Fruit fly (Drosophila melanogaster) whole organism, pupa: ENCODE results near the gene CG42638.

Source experiments
- CG10348 ChIP-seq: fragments of 200-800 bp; sonication (Bioruptor generic); IDR thresholded peaks from 2 replicates; pipeline ENCODE4 v1.3.6; 2022; ENCODE audit warnings: missing biosample characterization, missing genetic modification characterization
- CG12605 ChIP-seq: fragments of 200-800 bp; sonication (Bioruptor generic); IDR thresholded peaks from 2 replicates; pipeline ENCODE4 v1.3.6; 2022; ENCODE audit warnings: missing biosample characterization, missing genetic modification characterization
- CG13204 ChIP-seq: fragments of 200-800 bp; sonication (Bioruptor generic); optimal IDR thresholded peaks from 2 replicates; lab custom pipeline; 2018; ENCODE audit warnings: missing biosample characterization, mild to moderate bottlenecking, missing genetic modification characterization, moderate library complexity
- CG14655 ChIP-seq: fragments of 200-800 bp; sonication (Bioruptor generic); optimal IDR thresholded peaks from 3 replicates; lab custom pipeline; 2017; ENCODE audit warnings: mild to moderate bottlenecking, missing biosample characterization, missing genetic modification reagents, missing genetic modification characterization
- CG15710 ChIP-seq: fragments of 200-800 bp; sonication (Bioruptor generic); optimal IDR thresholded peaks from 2 replicates; lab custom pipeline; 2018; ENCODE audit warnings: missing biosample characterization, mild to moderate bottlenecking, missing genetic modification characterization, moderate library complexity
- CG17806 ChIP-seq: fragments of 200-800 bp; sonication (Bioruptor generic); optimal IDR thresholded peaks from 2 replicates; lab custom pipeline; 2018; ENCODE audit warnings: missing biosample characterization, mild to moderate bottlenecking, missing genetic modification characterization, moderate library complexity
- CG32121 ChIP-seq: fragments of 200-800 bp; sonication (Bioruptor generic); IDR thresholded peaks from 2 replicates; pipeline ENCODE4 v1.3.6; 2022; ENCODE audit warnings: missing biosample characterization, missing genetic modification characterization
- CG34367 ChIP-seq: fragments of 200-800 bp; sonication (Bioruptor generic); optimal IDR thresholded peaks from 2 replicates; lab custom pipeline; 2018; ENCODE audit warnings: missing biosample characterization, mild to moderate bottlenecking, missing genetic modification characterization
- CG4496 ChIP-seq: fragments of 200-800 bp; sonication (Bioruptor generic); IDR thresholded peaks from 3 replicates; pipeline ENCODE4 v1.3.6; 2022; ENCODE audit warnings: missing biosample characterization, missing genetic modification characterization
- CG8159 ChIP-seq: fragments of 200-800 bp; sonication (Bioruptor generic); optimal IDR thresholded peaks from 3 replicates; lab custom pipeline; 2018; ENCODE audit warnings: missing biosample characterization, mild to moderate bottlenecking, missing genetic modification characterization, moderate library complexity
- CG8301 ChIP-seq: fragments of 200-800 bp; sonication (Bioruptor generic); optimal IDR thresholded peaks from 2 replicates; lab custom pipeline; 2018; ENCODE audit warnings: missing biosample characterization, mild to moderate bottlenecking, missing genetic modification characterization
- CG9948 ChIP-seq: fragments of 200-800 bp; sonication (Bioruptor generic); optimal IDR thresholded peaks from 2 replicates; lab custom pipeline; 2018; ENCODE audit warnings: missing biosample characterization, mild to moderate bottlenecking, missing genetic modification characterization, moderate library complexity
- D1 ChIP-seq: fragments of 200-800 bp; sonication (Bioruptor generic); optimal IDR thresholded peaks from 2 replicates; lab custom pipeline; 2018; ENCODE audit warnings: missing biosample characterization, mild to moderate bottlenecking, missing genetic modification characterization, moderate library complexity
- EcR ChIP-seq: fragments of 200-800 bp; sonication (Bioruptor generic); optimal IDR thresholded peaks from 3 replicates; lab custom pipeline; 2019; ENCODE audit warnings: missing biosample characterization, missing genetic modification characterization, mild to moderate bottlenecking, moderate library complexity, missing genetic modification reagents
- Ets98B ChIP-seq: fragments of 200-800 bp; sonication (Bioruptor generic); IDR thresholded peaks from 2 replicates; pipeline ENCODE4 v1.3.6; 2022; ENCODE audit warnings: missing biosample characterization, missing genetic modification characterization
- Pif1A ChIP-seq: fragments of 200-800 bp; sonication (Bioruptor generic); optimal IDR thresholded peaks from 3 replicates; lab custom pipeline; 2016; ENCODE audit warnings: missing biosample characterization, missing genetic modification characterization
- Pif1B ChIP-seq: fragments of 200-800 bp; sonication (Bioruptor generic); optimal IDR thresholded peaks from 3 replicates; lab custom pipeline; 2016; ENCODE audit warnings: missing biosample characterization, missing genetic modification characterization
- Snoo ChIP-seq: fragments of 200-800 bp; sonication (Bioruptor generic); optimal IDR thresholded peaks from 3 replicates; lab custom pipeline; 2017; ENCODE audit warnings: missing biosample characterization, mild to moderate bottlenecking, missing genetic modification characterization, inconsistent platforms
- fd96Ca ChIP-seq: fragments of 200-800 bp; sonication (Bioruptor generic); IDR thresholded peaks from 3 replicates; pipeline ENCODE4 v1.3.6; 2022; ENCODE audit warnings: missing biosample characterization, missing genetic modification characterization
- gl ChIP-seq: fragments of 200-800 bp; sonication (Bioruptor generic); optimal IDR thresholded peaks from 2 replicates; lab custom pipeline; 2018; ENCODE audit warnings: missing biosample characterization, mild to moderate bottlenecking, missing genetic modification characterization
- rn ChIP-seq: fragments of 200-800 bp; sonication (Bioruptor generic); IDR thresholded peaks from 2 replicates; pipeline ENCODE4 v1.3.6; 2022; ENCODE audit warnings: missing biosample characterization, missing genetic modification characterization

CG42638 gene

dm6 chr3L:19791688-19792073 lies 42.1 kb upstream of the CG42638 start:
- no peak for TF ChIP-seq rn (GFP tag; lab: Robert Waterston, UW)
- TF ChIP-seq CG8301 (tag; lab: Kevin White, UChicago) = no peak
- TF ChIP-seq gl (tag; lab: Kevin White, UChicago) = no peak
- TF ChIP-seq fd96Ca (GFP tag; lab: Robert Waterston, UW) = 0 out of 3 replicates have a peak, but pooled peaks have one; percentile 5
- TF ChIP-seq CG4496 = peak; percentile 52; the same call in 1 of the 3 replicates
- TF ChIP-seq CG15710 = no peak
- TF ChIP-seq CG14655 (GFP tag; lab: Kevin White, UChicago) = no peak
- no peak for TF ChIP-seq CG32121 (GFP tag; lab: Robert Waterston, UW)
- TF ChIP-seq CG17806 (tag; lab: Kevin White, UChicago) = no peak
- TF ChIP-seq Pif1B = no peak
- TF ChIP-seq CG8159 (tag; lab: Kevin White, UChicago) = no peak
- TF ChIP-seq D1 (tag; lab: Kevin White, UChicago) = no peak
- peak; percentile 94 for TF ChIP-seq CG13204 (GFP tag; lab: Kevin White, UChicago)
- no peak for TF ChIP-seq CG34367 (tag; lab: Kevin White, UChicago)
- no peak; the same call in 1 of the 2 replicates for TF ChIP-seq CG12605
- no peak for TF ChIP-seq CG10348 (GFP tag; lab: Robert Waterston, UW)
- TF ChIP-seq Snoo (tag; lab: Kevin White, UChicago) = no peak
- no peak for TF ChIP-seq CG9948 (tag; lab: Kevin White, UChicago)
- TF ChIP-seq Pif1A (GFP tag; lab: Kevin White, UChicago) = no peak
- peak; percentile 20 for TF ChIP-seq EcR (GFP tag; lab: Kevin White, UChicago)
- no peak for TF ChIP-seq Ets98B (GFP tag; lab: Robert Waterston, UW)

- no peak for TF ChIP-seq CG13204 (GFP tag; lab: Kevin White, UChicago)
- TF ChIP-seq CG8301 (tag; lab: Kevin White, UChicago) = peak; percentile 63
- peak; percentile 14; the same call in 1 of the 2 replicates for TF ChIP-seq CG32121 (GFP tag; lab: Robert Waterston, UW)
- no peak; the same call in 1 of the 2 replicates for TF ChIP-seq Ets98B (GFP tag; lab: Robert Waterston, UW)
- TF ChIP-seq gl (tag; lab: Kevin White, UChicago) = no peak
- TF ChIP-seq D1 (tag; lab: Kevin White, UChicago) = no peak
- peak; percentile 48 for TF ChIP-seq CG17806 (tag; lab: Kevin White, UChicago)
- peak; percentile 27 for TF ChIP-seq Pif1A (GFP tag; lab: Kevin White, UChicago)
- TF ChIP-seq CG8159 (tag; lab: Kevin White, UChicago) = peak; percentile 74
- peak; percentile 58 for TF ChIP-seq Snoo (tag; lab: Kevin White, UChicago)
- peak; percentile 37; the same call in 1 of the 2 replicates for TF ChIP-seq CG12605
- no peak for TF ChIP-seq rn (GFP tag; lab: Robert Waterston, UW)
- peak; percentile 61 for TF ChIP-seq CG15710
- TF ChIP-seq CG14655 (GFP tag; lab: Kevin White, UChicago) = peak; percentile 74
- TF ChIP-seq fd96Ca (GFP tag; lab: Robert Waterston, UW) = peak; percentile 47; the same call in 2 of the 3 replicates
- TF ChIP-seq Pif1B = peak; percentile 13
- peak; percentile 38; the same call in 1 of the 3 replicates for TF ChIP-seq CG4496
- TF ChIP-seq EcR (GFP tag; lab: Kevin White, UChicago) = no peak
- TF ChIP-seq CG34367 (tag; lab: Kevin White, UChicago) = peak; percentile 55
- no peak for TF ChIP-seq CG10348 (GFP tag; lab: Robert Waterston, UW)
- TF ChIP-seq CG9948 (tag; lab: Kevin White, UChicago) = peak; percentile 54
Observed at dm6 chr3L:19790929-19791687, 41.6 kb upstream of the CG42638 start.

dm6 chr3L:19790564-19790928 lies 41.0 kb upstream of the CG42638 start:
- no peak for TF ChIP-seq CG8159 (tag; lab: Kevin White, UChicago)
- no peak for TF ChIP-seq EcR (GFP tag; lab: Kevin White, UChicago)
- TF ChIP-seq gl (tag; lab: Kevin White, UChicago) = no peak
- no peak for TF ChIP-seq CG34367 (tag; lab: Kevin White, UChicago)
- TF ChIP-seq Snoo (tag; lab: Kevin White, UChicago) = no peak
- TF ChIP-seq CG9948 (tag; lab: Kevin White, UChicago) = no peak
- no peak for TF ChIP-seq Pif1A (GFP tag; lab: Kevin White, UChicago)
- TF ChIP-seq CG12605 = no peak
- TF ChIP-seq CG17806 (tag; lab: Kevin White, UChicago) = no peak
- TF ChIP-seq CG14655 (GFP tag; lab: Kevin White, UChicago) = no peak
- no peak for TF ChIP-seq Ets98B (GFP tag; lab: Robert Waterston, UW)
- no peak for TF ChIP-seq CG15710
- TF ChIP-seq CG32121 (GFP tag; lab: Robert Waterston, UW) = no peak
- TF ChIP-seq CG13204 (GFP tag; lab: Kevin White, UChicago) = no peak
- no peak for TF ChIP-seq fd96Ca (GFP tag; lab: Robert Waterston, UW)
- no peak for TF ChIP-seq D1 (tag; lab: Kevin White, UChicago)
- no peak for TF ChIP-seq CG4496

- TF ChIP-seq CG17806 (tag; lab: Kevin White, UChicago) (no peak), CG32121 (GFP tag; lab: Robert Waterston, UW) (0 out of 2 replicates have a peak, but pooled peaks have one; percentile 20)
Observed at dm6 chr3L:19787632-19788031, 38.1 kb upstream of the CG42638 start.

dm6 chr3L:19778530-19778929 lies 29.0 kb upstream of the CG42638 start:
- TF ChIP-seq Pif1A (GFP tag; lab: Kevin White, UChicago) (no peak), rn (GFP tag; lab: Robert Waterston, UW) (no peak), CG10348 (GFP tag; lab: Robert Waterston, UW) (no peak), CG14655 (GFP tag; lab: Kevin White, UChicago) (no peak), Snoo (tag; lab: Kevin White, UChicago) (no peak)
